Worm (Caenorhabditis elegans): ENCODE results near the gene srh-88.

DNA sequence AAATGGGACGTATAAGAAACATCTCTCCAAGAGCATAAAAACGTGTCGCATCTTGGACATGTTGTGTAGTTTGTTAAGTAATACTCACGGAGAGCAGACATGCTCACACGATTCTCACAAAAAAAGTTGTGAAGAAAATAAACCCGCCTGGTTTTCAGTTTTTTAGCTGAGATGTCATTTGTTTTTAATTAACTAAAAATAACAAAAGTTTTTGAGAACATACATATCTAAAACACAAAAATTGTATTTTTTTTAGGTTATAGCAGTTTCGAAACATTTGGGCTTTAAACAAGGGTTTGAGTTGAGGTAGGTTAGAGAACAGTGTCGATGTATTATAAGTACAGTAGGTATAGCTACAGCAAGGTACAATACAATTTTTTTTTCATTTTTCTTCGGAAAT, at the start of gene srh-88:
- TF ChIP-seq snpc-4 (tag; optimal IDR thresholded peaks at IDR 0.05) (no peak), mep-1 (tag; optimal IDR thresholded peaks at IDR 0.05) (no peak), nhr-10 (tag; optimal IDR thresholded peaks at IDR 0.05) (no peak), ctbp-1 (GFP tag; IDR thresholded peaks at IDR 0.05) (no peak), php-3 (GFP tag; IDR thresholded peaks at IDR 0.05) (no peak), unc-62 (GFP tag; optimal IDR thresholded peaks at IDR 0.05 in 1 of 2) (no peak), unc-62 (tag; optimal IDR thresholded peaks at IDR 0.05) (no peak), tag-97 (GFP tag; IDR thresholded peaks at IDR 0.05) (no peak), ces-1 (GFP tag; optimal IDR thresholded peaks at IDR 0.05) (no peak), ztf-11 (tag; optimal IDR thresholded peaks at IDR 0.05) (no peak), hmg-1.1 (GFP tag; IDR thresholded peaks at IDR 0.05) (no peak), skn-1 (tag; optimal IDR thresholded peaks at IDR 0.05) (no peak), dmd-9 (GFP tag; IDR thresholded peaks at IDR 0.05) (no peak), nhr-28 (tag; optimal IDR thresholded peaks at IDR 0.05) (no peak)

All from whole organism, L4 larva.